Worm (Caenorhabditis elegans) whole organism, L2 larva: ENCODE measurements around the gene C06E4.8.

Experiments
- C34F6.9 ChIP-seq: fragments of 150-350 bp; optimal IDR thresholded peaks from 2 replicates; lab custom pipeline; 2014; ENCODE audit warnings: missing biosample characterization, missing genetic modification characterization
- F13H6.1 ChIP-seq: sonication (generic microtip); optimal IDR thresholded peaks from 2 replicates; lab custom pipeline; 2016; ENCODE audit warnings: missing genetic modification characterization, missing compliant biosample characterization
- Y55F3AM.14 ChIP-seq: fragments of 200-800 bp; sonication (Bioruptor generic); optimal IDR thresholded peaks from 2 replicates; lab custom pipeline; 2018; ENCODE audit warnings: mild to moderate bottlenecking, missing genetic modification characterization, missing compliant biosample characterization
- ZK546.5 ChIP-seq: sonication (generic microtip); optimal IDR thresholded peaks from 2 replicates; lab custom pipeline; 2017; ENCODE audit warnings: missing biosample characterization, missing genetic modification characterization
- alr-1 ChIP-seq: fragments of 150-350 bp; optimal IDR thresholded peaks from 2 replicates; lab custom pipeline; 2014; ENCODE audit warnings: missing biosample characterization, missing genetic modification characterization
- aly-2 ChIP-seq: fragments of 150-350 bp; optimal IDR thresholded peaks from 2 replicates; lab custom pipeline; 2014; ENCODE audit warnings: missing biosample characterization, missing genetic modification characterization
- ama-1 ChIP-seq: fragments of 150-350 bp; optimal IDR thresholded peaks from 2 replicates; lab custom pipeline; 2018; ENCODE audit warnings: inconsistent platforms
- ceh-16 ChIP-seq: fragments of 150-350 bp; optimal IDR thresholded peaks from 2 replicates; lab custom pipeline; 2014; ENCODE audit warnings: missing biosample characterization, missing genetic modification characterization
- crh-2 ChIP-seq: sonication (generic microtip); optimal IDR thresholded peaks from 2 replicates; lab custom pipeline; 2017; ENCODE audit warnings: missing biosample characterization, missing genetic modification characterization
- egl-27 ChIP-seq: sonication (generic microtip); optimal IDR thresholded peaks from 3 replicates; lab custom pipeline; 2017; ENCODE audit warnings: missing biosample characterization, missing genetic modification reagents, missing genetic modification characterization
- elt-1 ChIP-seq: fragments of 150-350 bp; optimal IDR thresholded peaks from 2 replicates; lab custom pipeline; 2014; ENCODE audit warnings: missing biosample characterization, missing genetic modification characterization
- elt-3 ChIP-seq: sonication (generic microtip); optimal IDR thresholded peaks from 2 replicates; lab custom pipeline; 2017; ENCODE audit warnings: missing biosample characterization, missing genetic modification characterization
- gmeb-1 ChIP-seq: fragments of 150-350 bp; optimal IDR thresholded peaks from 2 replicates; lab custom pipeline; 2014; ENCODE audit warnings: missing biosample characterization, missing genetic modification characterization
- lin-39 ChIP-seq: fragments of 150-350 bp; optimal IDR thresholded peaks from 2 replicates; lab custom pipeline; 2014; ENCODE audit warnings: missing biosample characterization, missing genetic modification reagents, missing genetic modification characterization
- lsy-2 ChIP-seq, 2 experiments: fragments of 150-350 bp in 1 of 2; sonication (generic microtip) in 1 of 2; optimal IDR thresholded peaks; 2 replicates each; lab custom pipeline; 2014 to 2017; ENCODE audit warnings: missing biosample characterization in 2 of 2, missing genetic modification characterization in 2 of 2
- mab-5 ChIP-seq: fragments of 150-350 bp; optimal IDR thresholded peaks from 2 replicates; lab custom pipeline; 2014; ENCODE audit warnings: missing biosample characterization, missing genetic modification characterization
- mbf-1 ChIP-seq: sonication (generic microtip); optimal IDR thresholded peaks from 2 replicates; lab custom pipeline; 2017; ENCODE audit warnings: missing biosample characterization, missing genetic modification characterization
- mdl-1 ChIP-seq, 2 experiments: fragments of 150-350 bp in 1 of 2; sonication (generic microtip) in 1 of 2; optimal IDR thresholded peaks; 2 replicates each; lab custom pipeline; 2017; ENCODE audit warnings: missing biosample characterization in 2 of 2, missing genetic modification characterization in 2 of 2
- nhr-129 ChIP-seq: fragments of 150-350 bp; optimal IDR thresholded peaks from 2 replicates; lab custom pipeline; 2014; ENCODE audit warnings: missing biosample characterization, missing genetic modification characterization
- nhr-21 ChIP-seq: fragments of 150-350 bp; optimal IDR thresholded peaks from 2 replicates; lab custom pipeline; 2014; ENCODE audit warnings: missing biosample characterization, missing genetic modification characterization
- nhr-23 ChIP-seq: fragments of 150-350 bp; optimal IDR thresholded peaks from 2 replicates; lab custom pipeline; 2014; ENCODE audit warnings: missing biosample characterization, missing genetic modification reagents, missing genetic modification characterization
- nhr-25 ChIP-seq: fragments of 150-350 bp; sonication (generic microtip); optimal IDR thresholded peaks from 3 replicates; lab custom pipeline; 2014; ENCODE audit warnings: missing biosample characterization, missing genetic modification characterization
- nhr-6 ChIP-seq: fragments of 150-350 bp; optimal IDR thresholded peaks from 2 replicates; lab custom pipeline; 2014; ENCODE audit warnings: missing biosample characterization, missing genetic modification characterization
- nhr-77 ChIP-seq: fragments of 150-350 bp; optimal IDR thresholded peaks from 2 replicates; lab custom pipeline; 2014; ENCODE audit warnings: missing biosample characterization, missing genetic modification characterization
- peb-1 ChIP-seq: fragments of 150-350 bp; optimal IDR thresholded peaks from 2 replicates; lab custom pipeline; 2014; ENCODE audit warnings: missing biosample characterization, missing genetic modification characterization
- skn-1 ChIP-seq: sonication (generic microtip); optimal IDR thresholded peaks from 2 replicates; lab custom pipeline; 2017; ENCODE audit warnings: missing biosample characterization, missing genetic modification characterization
- sma-3 ChIP-seq: sonication (generic microtip); optimal IDR thresholded peaks from 2 replicates; lab custom pipeline; 2016; ENCODE audit warnings: missing genetic modification reagents, missing genetic modification characterization, missing compliant biosample characterization
- sma-9 ChIP-seq, 2 experiments: fragments of 150-350 bp in 1 of 2; sonication (generic microtip) in 1 of 2; optimal IDR thresholded peaks; 2 replicates each; lab custom pipeline; 2014 to 2016; ENCODE audit warnings: missing genetic modification characterization in 2 of 2, mild to moderate bottlenecking in 1 of 2, missing biosample characterization in 1 of 2, missing compliant biosample characterization in 1 of 2, missing genetic modification reagents in 1 of 2, moderate library complexity in 1 of 2
- snpc-4 ChIP-seq: fragments of 150-350 bp; optimal IDR thresholded peaks from 2 replicates; lab custom pipeline; 2014; ENCODE audit warnings: missing biosample characterization, missing genetic modification characterization
- unc-39 ChIP-seq: fragments of 150-350 bp; optimal IDR thresholded peaks from 2 replicates; lab custom pipeline; 2014; ENCODE audit warnings: missing biosample characterization, missing genetic modification characterization
- unc-55 ChIP-seq: fragments of 150-350 bp; sonication (generic microtip); optimal IDR thresholded peaks from 3 replicates; lab custom pipeline; 2014; ENCODE audit warnings: missing biosample characterization, missing genetic modification reagents, missing genetic modification characterization
- unc-62 ChIP-seq: fragments of 150-350 bp; optimal IDR thresholded peaks from 2 replicates; lab custom pipeline; 2014; ENCODE audit warnings: missing biosample characterization, missing genetic modification reagents, missing genetic modification characterization
- zag-1 ChIP-seq: fragments of 150-350 bp; optimal IDR thresholded peaks from 2 replicates; lab custom pipeline; 2014; ENCODE audit warnings: missing biosample characterization, missing genetic modification characterization
- ztf-1 ChIP-seq: fragments of 200-800 bp; sonication (Bioruptor generic); conservative IDR thresholded peaks from 2 replicates; pipeline ENCODE4 v1.3.6; 2022; ENCODE audit warnings: missing genetic modification characterization, missing compliant biosample characterization
- ztf-11 ChIP-seq: sonication (generic microtip); optimal IDR thresholded peaks from 2 replicates; lab custom pipeline; 2017; ENCODE audit warnings: missing biosample characterization, missing genetic modification characterization
- ztf-4 ChIP-seq: fragments of 150-350 bp; optimal IDR thresholded peaks from 2 replicates; lab custom pipeline; 2014; ENCODE audit warnings: missing biosample characterization, missing genetic modification characterization

The C06E4.8 gene

ce11 chrIV:7309678-7310077 lies 24.0 kb upstream of the C06E4.8 start:
- TF ChIP-seq ztf-4 (tag; lab: Kevin White, UChicago) (no peak), skn-1 (no peak), crh-2 (tag; lab: Kevin White, UChicago) (peak; percentile 19), lsy-2 (tag; optimal IDR thresholded peaks at IDR 0.05; lab: Kevin White, UChicago) (no peak), nhr-25 (tag; lab: Kevin White, UChicago) (peak; percentile 65)

- TF ChIP-seq ztf-11 (tag; lab: Kevin White, UChicago): no peak
These were observed 23.3 kb upstream of the C06E4.8 start, which contains the start of gene F42C5.6 for ce11 chrIV:7308974-7309373. F42C5.6 (minus strand) TSS chrIV:7309074.

- TF ChIP-seq F13H6.1 (tag; lab: Kevin White, UChicago): no peak
- no peak for TF ChIP-seq ztf-4 (tag; lab: Kevin White, UChicago)
- no peak for TF ChIP-seq alr-1 (tag; lab: Kevin White, UChicago)
- TF ChIP-seq unc-62 (GFP tag; lab: Kevin White, UChicago): no peak
- TF ChIP-seq ama-1: no peak
- TF ChIP-seq elt-3: no peak
- TF ChIP-seq skn-1: no peak
- TF ChIP-seq egl-27 (tag; lab: Kevin White, UChicago): no peak
- no peak for TF ChIP-seq Y55F3AM.14 (GFP tag; lab: Kevin White, UChicago)
- no peak for TF ChIP-seq nhr-25 (tag; lab: Kevin White, UChicago)
These were observed 19.6 kb upstream of the C06E4.8 start, which contains the start of gene npr-27 for ce11 chrIV:7305325-7305724. npr-27 (plus strand) TSS chrIV:7305625.

DNA sequence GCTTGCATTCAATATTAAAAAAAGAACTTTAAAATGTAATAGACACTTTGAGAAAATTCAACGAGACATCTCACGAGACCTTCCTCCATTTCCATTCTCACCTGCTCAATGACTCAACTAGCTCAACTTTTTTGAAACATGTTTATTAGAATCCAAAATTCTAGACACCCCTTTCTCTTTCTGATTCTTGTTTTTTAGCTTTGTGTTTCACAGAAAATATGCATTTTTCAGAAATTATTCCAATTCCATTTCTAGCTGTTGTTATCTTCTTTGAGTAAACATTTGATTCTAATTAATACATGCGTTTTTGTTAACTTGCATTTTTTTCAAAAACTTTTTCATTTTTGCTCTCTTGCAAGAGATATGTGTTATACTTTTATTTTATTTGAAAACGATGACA lies 15.8 kb upstream of the C06E4.8 start:
- TF ChIP-seq ztf-11 (tag; lab: Kevin White, UChicago) (no peak), mab-5 (tag; lab: Kevin White, UChicago) (no peak), nhr-77 (tag; lab: Kevin White, UChicago) (no peak), alr-1 (tag; lab: Kevin White, UChicago) (no peak), ztf-1 (no peak), nhr-129 (tag; lab: Kevin White, UChicago) (no peak), nhr-25 (tag; lab: Kevin White, UChicago) (no peak), ama-1 (no peak), elt-1 (tag; lab: Kevin White, UChicago) (no peak)

- TF ChIP-seq ama-1 (no peak), ztf-1 (no peak), Y55F3AM.14 (GFP tag; lab: Kevin White, UChicago) (no peak), unc-55 (no peak), ZK546.5 (tag; lab: Kevin White, UChicago) (no peak), zag-1 (no peak), peb-1 (tag; lab: Kevin White, UChicago) (no peak), sma-9 (GFP tag; optimal IDR thresholded peaks at IDR 0.05; lab: Kevin White, UChicago) (no peak), sma-9 (tag; optimal IDR thresholded peaks at IDR 0.05; lab: Kevin White, UChicago) (no peak), mdl-1 (tag; optimal IDR thresholded peaks at IDR 0.05; lab: Kevin White, UChicago) (no peak), sma-3 (GFP tag; lab: Kevin White, UChicago) (no peak), lin-39 (tag; lab: Kevin White, UChicago) (no peak), snpc-4 (tag; lab: Kevin White, UChicago) (no peak), mbf-1 (tag; lab: Kevin White, UChicago) (no peak), C34F6.9 (no peak), ceh-16 (tag; lab: Kevin White, UChicago) (no peak), nhr-6 (tag; lab: Kevin White, UChicago) (no peak)
These were observed 8.4 kb upstream of the C06E4.8 start, which contains the start of gene F42C5.5 for ce11 chrIV:7294121-7294520. F42C5.5 (minus strand) TSS chrIV:7294221.

DNA sequence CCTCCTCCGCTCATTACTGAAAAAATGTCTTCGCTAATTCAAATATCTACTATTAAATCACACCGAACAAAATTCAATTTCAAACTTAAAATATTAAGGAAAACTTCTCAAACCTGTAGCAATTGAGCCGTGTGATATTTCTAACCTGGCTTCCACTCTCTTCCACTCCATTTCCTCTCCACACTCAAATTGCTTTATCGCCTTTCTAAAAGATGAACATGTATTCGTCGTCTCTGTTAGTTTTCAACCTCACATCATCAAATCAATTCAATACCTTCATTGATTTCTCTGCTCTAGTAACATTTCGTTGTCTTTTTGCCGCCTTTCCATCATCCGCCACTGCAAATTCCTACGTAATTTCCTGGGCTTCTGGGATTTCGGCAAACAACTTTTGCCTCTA lies 6.3 kb upstream of the C06E4.8 start, which contains the start of gene F42C5.4:
Gene F42C5.4, minus strand, starts transcription at position 171 of the 400 bp plus-strand sequence.
- TF ChIP-seq gmeb-1 (tag; lab: Kevin White, UChicago) (no peak), unc-39 (tag; lab: Kevin White, UChicago) (no peak), nhr-129 (tag; lab: Kevin White, UChicago) (no peak), ztf-4 (tag; lab: Kevin White, UChicago) (no peak), aly-2 (tag; lab: Kevin White, UChicago) (no peak), nhr-21 (tag; lab: Kevin White, UChicago) (no peak), nhr-23 (no peak), mab-5 (tag; lab: Kevin White, UChicago) (no peak)
